Worm (Caenorhabditis elegans) whole organism, L4 larva: ENCODE results near the gene M03B6.1.

ENCODE experiments used
- R02D3.7 ChIP-seq: fragments of 150-350 bp; sonication (generic microtip); optimal IDR thresholded peaks from 3 replicates; lab custom pipeline; 2014; ENCODE audit warnings: missing biosample characterization, missing genetic modification characterization
- Y48G9A.11 ChIP-seq: fragments of 200-800 bp; sonication (Bioruptor generic); IDR thresholded peaks from 2 replicates; pipeline ENCODE4 v1.3.6; 2022; ENCODE audit warnings: missing genetic modification reagents, missing genetic modification characterization, missing compliant biosample characterization
- aha-1 ChIP-seq: fragments of 150-350 bp; peaks from one replicate; lab custom pipeline; 2014; ENCODE audit warnings: missing biosample characterization, missing genetic modification characterization
- aly-2 ChIP-seq: sonication (generic microtip); optimal IDR thresholded peaks from 2 replicates; lab custom pipeline; 2018; ENCODE audit warnings: missing biosample characterization, missing genetic modification characterization
- duxl-1 ChIP-seq: sonication (generic microtip); optimal IDR thresholded peaks from 2 replicates; lab custom pipeline; 2016; ENCODE audit warnings: mild to moderate bottlenecking, missing genetic modification characterization, moderate library complexity, missing compliant biosample characterization; ENCODE audit not compliant: poor library complexity
- egl-27 ChIP-seq: sonication (generic microtip); optimal IDR thresholded peaks from 3 replicates; lab custom pipeline; 2017; ENCODE audit warnings: missing biosample characterization, missing genetic modification reagents, missing genetic modification characterization
- hif-1 ChIP-seq, 2 experiments: sonication (generic microtip); optimal IDR thresholded peaks; 2 replicates each; lab custom pipeline; 2016 to 2017; ENCODE audit warnings: missing compliant biosample characterization in 2 of 2, missing genetic modification characterization in 2 of 2, missing genetic modification reagents in 2 of 2, missing genotype in 2 of 2, mild to moderate bottlenecking in 1 of 2
- lin-13 ChIP-seq: fragments of 150-350 bp; optimal IDR thresholded peaks from 2 replicates; lab custom pipeline; 2014; ENCODE audit warnings: missing biosample characterization, missing genetic modification reagents, missing genetic modification characterization
- lsy-2 ChIP-seq, 2 experiments: fragments of 150-350 bp in 1 of 2; sonication (generic microtip) in 1 of 2; optimal IDR thresholded peaks; 2 replicates each; lab custom pipeline; 2014 to 2017; ENCODE audit warnings: missing biosample characterization in 2 of 2, missing genetic modification characterization in 2 of 2
- zag-1 ChIP-seq: fragments of 150-350 bp; optimal IDR thresholded peaks from 2 replicates; lab custom pipeline; 2014; ENCODE audit warnings: missing biosample characterization, missing genetic modification characterization
- zip-11 ChIP-seq: fragments of 200-800 bp; sonication (Bioruptor generic); IDR thresholded peaks from 2 replicates; pipeline ENCODE4 v1.3.6; 2022; ENCODE audit warnings: missing genetic modification characterization, missing compliant biosample characterization
- ztf-11 ChIP-seq: fragments of 150-350 bp; optimal IDR thresholded peaks from 2 replicates; lab custom pipeline; 2014; ENCODE audit warnings: missing biosample characterization, missing genetic modification characterization
- ztf-7 ChIP-seq: fragments of 150-350 bp; optimal IDR thresholded peaks from 2 replicates; lab custom pipeline; 2014; ENCODE audit warnings: missing biosample characterization, missing genetic modification characterization

DNA sequence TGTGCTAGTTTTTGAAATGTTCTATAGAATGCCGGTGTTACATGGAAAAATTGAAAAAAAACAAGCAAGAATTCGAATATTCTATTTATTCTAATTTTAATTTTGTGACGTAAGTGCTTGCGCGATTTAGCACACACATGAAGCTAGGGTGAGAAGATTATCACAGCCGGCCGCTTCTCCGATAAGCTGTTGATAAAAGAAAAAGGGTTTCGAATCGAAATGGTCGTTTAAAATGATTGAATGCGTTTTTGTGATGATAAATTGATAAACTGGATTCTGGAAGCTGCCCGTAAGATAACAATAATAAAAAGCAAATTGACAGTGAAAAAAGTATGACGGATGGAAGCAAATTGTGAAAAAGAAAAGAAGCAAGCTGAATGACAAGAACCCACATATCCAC lies 42.7 kb downstream of the M03B6.1 start:
- no peak for TF ChIP-seq ztf-7 (tag; lab: Kevin White, UChicago)
- TF ChIP-seq lin-13 (GFP tag; lab: Kevin White, UChicago), result no peak
- no peak for TF ChIP-seq zag-1 (tag; lab: Kevin White, UChicago)
- TF ChIP-seq zip-11, result no peak
- TF ChIP-seq duxl-1 (tag; lab: Kevin White, UChicago), result no peak
- TF ChIP-seq egl-27 (tag; lab: Kevin White, UChicago), result no peak
- TF ChIP-seq lsy-2 (tag; optimal IDR thresholded peaks at IDR 0.05; lab: Kevin White, UChicago), result no peak
- TF ChIP-seq R02D3.7, result no peak
- no peak for TF ChIP-seq aha-1 (tag; lab: Kevin White, UChicago)
- no peak for TF ChIP-seq ztf-11 (tag; lab: Kevin White, UChicago)
- TF ChIP-seq aly-2, result no peak
- TF ChIP-seq Y48G9A.11 (GFP tag; lab: Robert Waterston, UW), result no peak
- no peak for TF ChIP-seq hif-1 (tag; optimal IDR thresholded peaks at IDR 0.05; lab: Kevin White, UChicago)
